Fruit fly (Drosophila melanogaster) whole organism, wandering third instar larva: ENCODE data around the gene p130CAS.

Experiments used
- CG32264 ChIP-seq: fragments of 200-800 bp; sonication (Bioruptor generic); optimal IDR thresholded peaks from 2 replicates; lab custom pipeline; 2016; ENCODE audit warnings: missing biosample characterization, missing genetic modification characterization
- CG9705 ChIP-seq: fragments of 200-800 bp; sonication (Bioruptor generic); optimal IDR thresholded peaks from 2 replicates; lab custom pipeline; 2018; ENCODE audit warnings: missing biosample characterization, mild to moderate bottlenecking, missing genetic modification characterization
- CrebA ChIP-seq: fragments of 200-800 bp; sonication (Bioruptor generic); optimal IDR thresholded peaks from 2 replicates; lab custom pipeline; 2016; ENCODE audit warnings: missing biosample characterization, mild to moderate bottlenecking, missing genetic modification characterization, borderline replicate concordance
- Dfd ChIP-seq: fragments of >200 bp; optimal IDR thresholded peaks from 2 replicates; lab custom pipeline; 2017; ENCODE audit warnings: missing biosample characterization, missing genetic modification characterization
- Dif ChIP-seq: fragments of 200-275, 200-300 bp; sonication (Bioruptor generic); optimal IDR thresholded peaks from 2 replicates; lab custom pipeline; 2018; ENCODE audit warnings: missing biosample characterization, missing genetic modification characterization; ENCODE audit not compliant: partially characterized antibody
- HLH106 ChIP-seq: fragments of 200-800 bp; optimal IDR thresholded peaks from 3 replicates; lab custom pipeline; 2019; ENCODE audit warnings: missing biosample characterization, mild to moderate bottlenecking, missing genetic modification characterization, moderate library complexity
- Hnf4 ChIP-seq: fragments of 200-800 bp; sonication (Bioruptor generic); optimal IDR thresholded peaks from 2 replicates; lab custom pipeline; 2016; ENCODE audit warnings: missing biosample characterization, mild to moderate bottlenecking, missing genetic modification characterization
- Hr78 ChIP-seq: fragments of >200 bp; optimal IDR thresholded peaks from 2 replicates; lab custom pipeline; 2017; ENCODE audit warnings: missing biosample characterization, missing genetic modification characterization
- Hr83 ChIP-seq: fragments of 200-300 bp; sonication (Bioruptor generic); optimal IDR thresholded peaks from 2 replicates; lab custom pipeline; 2016; ENCODE audit warnings: missing biosample characterization, mild to moderate bottlenecking, missing genetic modification characterization, moderate library complexity; ENCODE audit not compliant: poor library complexity, severe bottlenecking
- Jra ChIP-seq: sonication (Bioruptor generic); optimal IDR thresholded peaks from 2 replicates; lab custom pipeline; 2016; ENCODE audit warnings: missing biosample characterization, missing genetic modification characterization
- Mio ChIP-seq: sonication (Bioruptor generic); optimal IDR thresholded peaks from 2 replicates; lab custom pipeline; 2016; ENCODE audit warnings: missing biosample characterization, missing genetic modification characterization
- Myc ChIP-seq: fragments of >200 bp; optimal IDR thresholded peaks from 2 replicates; lab custom pipeline; 2017
- N ChIP-seq: fragments of >200 bp; optimal IDR thresholded peaks from 2 replicates; lab custom pipeline; 2018; ENCODE audit warnings: missing biosample characterization, missing external identifiers, missing genetic modification characterization
- Rel ChIP-seq, 2 experiments: fragments of 200-800 bp; sonication (Bioruptor generic) in 1 of 2; optimal IDR thresholded peaks; 2 replicates in 1 of 2; 3 replicates in 1 of 2; lab custom pipeline; 2016 to 2019; ENCODE audit warnings: mild to moderate bottlenecking in 2 of 2, missing biosample characterization in 2 of 2, missing genetic modification characterization in 2 of 2, moderate library complexity in 1 of 2
- Sp1 ChIP-seq: fragments of 200-800 bp; sonication (Bioruptor generic); optimal IDR thresholded peaks from 3 replicates; lab custom pipeline; 2019; ENCODE audit warnings: missing biosample characterization, mild to moderate bottlenecking, missing genetic modification characterization, moderate library complexity
- Vsx2 ChIP-seq: fragments of 200-300, 225-300 bp; sonication (Bioruptor generic); optimal IDR thresholded peaks from 2 replicates; lab custom pipeline; 2018; ENCODE audit warnings: missing biosample characterization, missing genetic modification characterization; ENCODE audit not compliant: partially characterized antibody
- br ChIP-seq: fragments of 200-800 bp; sonication (Bioruptor generic); optimal IDR thresholded peaks from 2 replicates; lab custom pipeline; 2016; ENCODE audit warnings: missing biosample characterization, missing genetic modification characterization
- brk ChIP-seq: fragments of 200-800 bp; sonication (Bioruptor generic); optimal IDR thresholded peaks from 2 replicates; lab custom pipeline; 2016; ENCODE audit warnings: missing biosample characterization, mild to moderate bottlenecking, missing genetic modification characterization
- dl ChIP-seq, 2 experiments: fragments of 175-275, 200-275 bp in 1 of 2; fragments of 200-275 bp in 1 of 2; sonication (Bioruptor generic); optimal IDR thresholded peaks; lab custom pipeline; 2018; ENCODE audit warnings: mild to moderate bottlenecking in 2 of 2, missing biosample characterization in 2 of 2, missing genetic modification characterization in 2 of 2, moderate library complexity in 2 of 2; ENCODE audit not compliant: partially characterized antibody in 2 of 2, insufficient read depth in 1 of 2
- dmrt93B ChIP-seq: fragments of 200-800 bp; sonication (Bioruptor generic); optimal IDR thresholded peaks from 2 replicates; lab custom pipeline; 2018; ENCODE audit warnings: missing biosample characterization, mild to moderate bottlenecking, missing genetic modification characterization
- dsf ChIP-seq: sonication (Bioruptor generic); optimal IDR thresholded peaks from 2 replicates; lab custom pipeline; 2016; ENCODE audit warnings: missing biosample characterization, missing genetic modification characterization, borderline replicate concordance
- ey ChIP-seq: fragments of 200-800 bp; sonication (Bioruptor generic); optimal IDR thresholded peaks from 2 replicates; lab custom pipeline; 2016; ENCODE audit warnings: missing biosample characterization, missing genetic modification characterization
- foxo ChIP-seq, 2 experiments: fragments of 200-800 bp; sonication (Bioruptor generic); optimal IDR thresholded peaks; 2 replicates in 1 of 2; 3 replicates in 1 of 2; lab custom pipeline; 2016 to 2017; ENCODE audit warnings: missing biosample characterization in 2 of 2, missing genetic modification characterization in 2 of 2
- fru ChIP-seq: fragments of 200-800 bp; sonication (Bioruptor generic); optimal IDR thresholded peaks from 3 replicates; lab custom pipeline; 2016; ENCODE audit warnings: missing biosample characterization, mild to moderate bottlenecking, missing genetic modification characterization
- h ChIP-seq: fragments of 200-800 bp; sonication (Bioruptor generic); optimal IDR thresholded peaks from 3 replicates; lab custom pipeline; 2016; ENCODE audit warnings: missing biosample characterization, mild to moderate bottlenecking, missing genetic modification characterization
- jim ChIP-seq: fragments of 175-275, 200-325 bp; sonication (Bioruptor generic); optimal IDR thresholded peaks from 2 replicates; lab custom pipeline; 2016; ENCODE audit warnings: missing biosample characterization, mild to moderate bottlenecking, missing genetic modification characterization
- lola ChIP-seq: fragments of >200 bp; optimal IDR thresholded peaks from 2 replicates; lab custom pipeline; 2017; ENCODE audit warnings: missing biosample characterization, missing genetic modification characterization
- pan ChIP-seq: fragments of >200 bp; optimal IDR thresholded peaks from 2 replicates; lab custom pipeline; 2017
- psq ChIP-seq: fragments of 200-800 bp; sonication (Bioruptor generic); optimal IDR thresholded peaks from 3 replicates; lab custom pipeline; 2017; ENCODE audit warnings: missing biosample characterization, mild to moderate bottlenecking, missing genetic modification characterization, moderate library complexity
- sage ChIP-seq: fragments of 200-800 bp; sonication (Bioruptor generic); optimal IDR thresholded peaks from 2 replicates; lab custom pipeline; 2016; ENCODE audit warnings: missing biosample characterization, mild to moderate bottlenecking, missing genetic modification characterization
- sv ChIP-seq: fragments of 200-800 bp; sonication (Bioruptor generic); optimal IDR thresholded peaks from 3 replicates; lab custom pipeline; 2016; ENCODE audit warnings: missing biosample characterization, missing genetic modification characterization
- usp ChIP-seq: fragments of >200 bp; optimal IDR thresholded peaks from 2 replicates; lab custom pipeline; 2017; ENCODE audit warnings: missing biosample characterization, missing genetic modification characterization
- woc ChIP-seq: sonication (Bioruptor generic); optimal IDR thresholded peaks from 2 replicates; lab custom pipeline; 2016; ENCODE audit warnings: missing biosample characterization, mild to moderate bottlenecking, missing genetic modification characterization

The p130CAS gene

dm6 chr3L:175949-176348, 23.3 kb downstream of the p130CAS start, which contains the start of gene CG7049:
TSS of gene CG7049 (minus strand) at chr3L:176228.
- TF ChIP-seq Sp1: no peak
- TF ChIP-seq N (GFP tag; lab: Kevin White, UChicago): peak; percentile 50
- peak; percentile 86 for TF ChIP-seq Myc
- no peak for TF ChIP-seq Hr83 (GFP tag; lab: Kevin White, UChicago)
- TF ChIP-seq Rel (GFP tag; optimal IDR thresholded peaks at IDR 0.05; lab: Kevin White, UChicago): no peak
- no peak for TF ChIP-seq Rel (tag; optimal IDR thresholded peaks at IDR 0.05; lab: Kevin White, UChicago)
- no peak for TF ChIP-seq Jra
- no peak for TF ChIP-seq dmrt93B
- no peak for TF ChIP-seq brk (GFP tag; lab: Kevin White, UChicago)
- no peak for TF ChIP-seq woc (GFP tag; lab: Kevin White, UChicago)
- no peak for TF ChIP-seq psq (GFP tag; lab: Kevin White, UChicago)
- no peak for TF ChIP-seq pan (lab: Kevin White, UChicago)

- TF ChIP-seq Hr78 (no peak), fru (GFP tag; lab: Kevin White, UChicago) (no peak), br (GFP tag; lab: Kevin White, UChicago) (no peak), Mio (no peak), Dif (GFP tag; lab: Kevin White, UChicago) (no peak), CG9705 (GFP tag; lab: Kevin White, UChicago) (no peak), sage (GFP tag; lab: Kevin White, UChicago) (no peak), dmrt93B (no peak), pan (lab: Kevin White, UChicago) (no peak), ey (no peak), Hnf4 (GFP tag; lab: Kevin White, UChicago) (no peak), jim (GFP tag; lab: Kevin White, UChicago) (no peak), HLH106 (no peak), dsf (GFP tag; lab: Kevin White, UChicago) (no peak), sv (GFP tag; lab: Kevin White, UChicago) (no peak), usp (GFP tag; lab: Kevin White, UChicago) (no peak), lola (GFP tag; lab: Kevin White, UChicago) (no peak), Rel (GFP tag; optimal IDR thresholded peaks at IDR 0.05; lab: Kevin White, UChicago) (no peak), Rel (tag; optimal IDR thresholded peaks at IDR 0.05; lab: Kevin White, UChicago) (no peak), CG32264 (GFP tag; lab: Kevin White, UChicago) (no peak), N (GFP tag; lab: Kevin White, UChicago) (no peak)
These were observed 25.3 kb downstream of the p130CAS start for dm6 chr3L:177938-178337.

- TF ChIP-seq brk (GFP tag; lab: Kevin White, UChicago) (no peak), Hnf4 (GFP tag; lab: Kevin White, UChicago) (no peak), CG32264 (GFP tag; lab: Kevin White, UChicago) (no peak), dsf (GFP tag; lab: Kevin White, UChicago) (no peak), Sp1 (peak; percentile 5), Myc (no peak), Jra (peak; percentile 25), psq (GFP tag; lab: Kevin White, UChicago) (peak; percentile 13), dmrt93B (no peak), Dfd (GFP tag; lab: Kevin White, UChicago) (no peak), pan (lab: Kevin White, UChicago) (no peak), woc (GFP tag; lab: Kevin White, UChicago) (no peak), dl (GFP tag; optimal IDR thresholded peaks at IDR 0.05; lab: Kevin White, UChicago; ENCODE audit: insufficient read depth in 1 of 2, partially characterized antibody in 2 of 2) (peak in 1 of 2 experiments; percentile 34), CrebA (GFP tag; lab: Kevin White, UChicago) (no peak), Dif (GFP tag; lab: Kevin White, UChicago) (peak; percentile 79), usp (GFP tag; lab: Kevin White, UChicago) (no peak), h (GFP tag; lab: Kevin White, UChicago) (no peak), Vsx2 (peak; percentile 53), foxo (GFP tag; optimal IDR thresholded peaks at IDR 0.05; lab: Kevin White, UChicago) (no peak), jim (GFP tag; lab: Kevin White, UChicago) (no peak), Hr83 (GFP tag; lab: Kevin White, UChicago) (peak; percentile 37), sage (GFP tag; lab: Kevin White, UChicago) (no peak), lola (GFP tag; lab: Kevin White, UChicago) (no peak), br (GFP tag; lab: Kevin White, UChicago) (no peak), Rel (GFP tag; optimal IDR thresholded peaks at IDR 0.05; lab: Kevin White, UChicago) (no peak), Rel (tag; optimal IDR thresholded peaks at IDR 0.05; lab: Kevin White, UChicago) (no peak)
These were observed 25.8 kb downstream of the p130CAS start for dm6 chr3L:178445-178844.
